Worm (Caenorhabditis elegans) whole organism, L4 larva: ENCODE results near the gene Y48C3A.14.

Experiments used
- F10B5.3 ChIP-seq: sonication (generic microtip); optimal IDR thresholded peaks from 2 replicates; lab custom pipeline; 2016; ENCODE audit warnings: mild to moderate bottlenecking, missing genetic modification characterization, missing compliant biosample characterization
- F49E8.2 ChIP-seq: sonication (generic microtip); optimal IDR thresholded peaks from 2 replicates; lab custom pipeline; 2016; ENCODE audit warnings: missing compliant biosample characterization, mild to moderate bottlenecking, missing genetic modification characterization, borderline replicate concordance
- Y105C5A.15 ChIP-seq: fragments of 200-800 bp; sonication (Bioruptor generic); IDR thresholded peaks from 2 replicates; pipeline ENCODE4 v1.3.6; 2022; ENCODE audit warnings: missing genetic modification characterization, missing compliant biosample characterization
- Y48G9A.11 ChIP-seq: fragments of 200-800 bp; sonication (Bioruptor generic); IDR thresholded peaks from 2 replicates; pipeline ENCODE4 v1.3.6; 2022; ENCODE audit warnings: missing genetic modification reagents, missing genetic modification characterization, missing compliant biosample characterization
- ZK546.5 ChIP-seq, 2 experiments: sonication (generic microtip); optimal IDR thresholded peaks; 2 replicates each; lab custom pipeline; 2017; ENCODE audit warnings: missing biosample characterization in 2 of 2, missing genetic modification characterization in 2 of 2
- arid-1 ChIP-seq: fragments of 200-800 bp; sonication (Bioruptor generic); conservative IDR thresholded peaks from 2 replicates; pipeline ENCODE4 v1.3.6; 2022; ENCODE audit warnings: missing genetic modification reagents, missing genetic modification characterization, missing compliant biosample characterization
- attf-4 ChIP-seq: sonication (generic microtip); optimal IDR thresholded peaks from 3 replicates; lab custom pipeline; 2017; ENCODE audit warnings: missing biosample characterization, missing genetic modification characterization
- ces-1 ChIP-seq: fragments of 150-350 bp; sonication (generic microtip); optimal IDR thresholded peaks from 4 replicates; lab custom pipeline; 2014; ENCODE audit warnings: missing biosample characterization, missing genetic modification reagents, missing genetic modification characterization
- daf-16 ChIP-seq, 3 experiments: sonication (generic microtip); optimal IDR thresholded peaks; 2 replicates each; lab custom pipeline; 2016 to 2017; ENCODE audit warnings: missing genetic modification characterization in 3 of 3, missing genetic modification reagents in 3 of 3, mild to moderate bottlenecking in 2 of 3, missing compliant biosample characterization in 2 of 3, missing biosample characterization in 1 of 3, moderate library complexity in 1 of 3
- dve-1 ChIP-seq: sonication (generic microtip); optimal IDR thresholded peaks from 2 replicates; lab custom pipeline; 2017; ENCODE audit warnings: antibody characterized with exemption, mild to moderate bottlenecking, missing genetic modification characterization, missing compliant biosample characterization; ENCODE audit not compliant: insufficient read depth
- egl-43 ChIP-seq: fragments of 200-800 bp; sonication (Bioruptor generic); IDR thresholded peaks from 2 replicates; pipeline ENCODE4 v1.3.6; 2022; ENCODE audit warnings: missing genetic modification reagents, missing genetic modification characterization, missing compliant biosample characterization
- gei-8 ChIP-seq: fragments of 200-800 bp; sonication (Bioruptor generic); optimal IDR thresholded peaks from 2 replicates; lab custom pipeline; 2018; ENCODE audit warnings: mild to moderate bottlenecking, missing genetic modification characterization, missing compliant biosample characterization
- hif-1 ChIP-seq, 2 experiments: sonication (generic microtip); optimal IDR thresholded peaks; 2 replicates each; lab custom pipeline; 2016 to 2017; ENCODE audit warnings: missing compliant biosample characterization in 2 of 2, missing genetic modification characterization in 2 of 2, missing genetic modification reagents in 2 of 2, missing genotype in 2 of 2, mild to moderate bottlenecking in 1 of 2
- hlh-30 ChIP-seq: sonication (generic microtip); optimal IDR thresholded peaks from 2 replicates; lab custom pipeline; 2017; ENCODE audit warnings: antibody characterized with exemption, mild to moderate bottlenecking, missing genetic modification characterization, missing compliant biosample characterization; ENCODE audit not compliant: insufficient read depth
- jun-1 ChIP-seq: fragments of 150-350 bp; optimal IDR thresholded peaks from 2 replicates; lab custom pipeline; 2014; ENCODE audit warnings: missing biosample characterization, missing genetic modification reagents, missing genetic modification characterization
- lim-7 ChIP-seq: fragments of 200-800 bp; sonication (Bioruptor generic); IDR thresholded peaks from 2 replicates; pipeline ENCODE4 v1.3.6; 2022; ENCODE audit warnings: missing genetic modification characterization, missing compliant biosample characterization
- lin-15B ChIP-seq: fragments of 150-350 bp; sonication (generic microtip); optimal IDR thresholded peaks from 3 replicates; lab custom pipeline; 2014; ENCODE audit warnings: missing biosample characterization, missing genetic modification characterization
- lin-29 ChIP-seq: fragments of 200-800 bp; sonication (Bioruptor generic); IDR thresholded peaks from 2 replicates; pipeline ENCODE4 v1.3.6; 2022; ENCODE audit warnings: missing genetic modification reagents, missing genetic modification characterization, missing compliant biosample characterization
- lin-38 ChIP-seq: fragments of 200-800 bp; sonication (Bioruptor generic); IDR thresholded peaks from 2 replicates; pipeline ENCODE4 v1.3.6; 2022; ENCODE audit warnings: missing genetic modification reagents, missing genetic modification characterization, missing compliant biosample characterization
- lsy-2 ChIP-seq, 2 experiments: fragments of 150-350 bp in 1 of 2; sonication (generic microtip) in 1 of 2; optimal IDR thresholded peaks; 2 replicates each; lab custom pipeline; 2014 to 2017; ENCODE audit warnings: missing biosample characterization in 2 of 2, missing genetic modification characterization in 2 of 2
- madf-5 ChIP-seq, 2 experiments: fragments of 200-800 bp; sonication (Bioruptor generic); IDR thresholded peaks; 2 replicates each; pipeline ENCODE4 v1.3.6; 2022; ENCODE audit warnings: missing compliant biosample characterization in 2 of 2, missing genetic modification characterization in 2 of 2
- mdl-1 ChIP-seq, 2 experiments: fragments of 150-350 bp in 1 of 2; sonication (generic microtip) in 1 of 2; optimal IDR thresholded peaks; 2 replicates each; lab custom pipeline; 2014 to 2017; ENCODE audit warnings: missing biosample characterization in 2 of 2, missing genetic modification characterization in 2 of 2
- mep-1 ChIP-seq: fragments of 150-350 bp; sonication (generic microtip); optimal IDR thresholded peaks from 3 replicates; lab custom pipeline; 2014; ENCODE audit warnings: missing biosample characterization, missing genetic modification characterization
- mes-2 ChIP-seq: sonication (generic microtip); optimal IDR thresholded peaks from 2 replicates; lab custom pipeline; 2016; ENCODE audit warnings: missing genotype, mild to moderate bottlenecking, missing genetic modification characterization, missing compliant biosample characterization; ENCODE audit not compliant: poor library complexity, severe bottlenecking
- nhr-11 ChIP-seq: fragments of 150-350 bp; optimal IDR thresholded peaks from 2 replicates; lab custom pipeline; 2014; ENCODE audit warnings: missing biosample characterization, missing genetic modification characterization
- nhr-111 ChIP-seq: fragments of 200-800 bp; sonication (Bioruptor generic); optimal IDR thresholded peaks from 2 replicates; lab custom pipeline; 2018; ENCODE audit warnings: mild to moderate bottlenecking, missing genetic modification characterization, missing compliant biosample characterization
- nhr-237 ChIP-seq: sonication (generic microtip); optimal IDR thresholded peaks from 2 replicates; lab custom pipeline; 2017; ENCODE audit warnings: missing biosample characterization, missing genetic modification characterization
- nhr-25 ChIP-seq: sonication (generic microtip); optimal IDR thresholded peaks from 2 replicates; lab custom pipeline; 2017; ENCODE audit warnings: missing genetic modification characterization, mild to moderate bottlenecking, missing compliant biosample characterization, antibody characterized with exemption, moderate library complexity, borderline replicate concordance; ENCODE audit not compliant: insufficient read depth
- pqm-1 ChIP-seq: sonication (generic microtip); optimal IDR thresholded peaks from 2 replicates; lab custom pipeline; 2017; ENCODE audit warnings: missing biosample characterization, missing genetic modification characterization
- sdz-12 ChIP-seq: fragments of 200-800 bp; sonication (Bioruptor generic); optimal IDR thresholded peaks from 2 replicates; lab custom pipeline; 2018; ENCODE audit warnings: mild to moderate bottlenecking, missing genetic modification characterization, missing compliant biosample characterization
- skn-1 ChIP-seq: fragments of 150-350 bp; optimal IDR thresholded peaks from 2 replicates; lab custom pipeline; 2014; ENCODE audit warnings: missing biosample characterization, missing genetic modification characterization
- spr-1 ChIP-seq: sonication (generic microtip); optimal IDR thresholded peaks from 2 replicates; lab custom pipeline; 2016; ENCODE audit warnings: mild to moderate bottlenecking, missing genetic modification characterization, missing compliant biosample characterization
- tra-1 ChIP-seq: fragments of 200-800 bp; sonication (Bioruptor generic); IDR thresholded peaks from 2 replicates; pipeline ENCODE4 v1.3.6; 2022; ENCODE audit warnings: missing genetic modification reagents, missing genetic modification characterization, missing compliant biosample characterization
- unc-130 ChIP-seq: sonication (generic microtip); optimal IDR thresholded peaks from 2 replicates; lab custom pipeline; 2016; ENCODE audit warnings: missing genetic modification reagents, missing genetic modification characterization, missing compliant biosample characterization
- unc-62 ChIP-seq, 3 experiments: fragments of 150-350 bp in 1 of 3; sonication (generic microtip); optimal IDR thresholded peaks in 2 of 3; peaks in 1 of 3; 1 replicate in 1 of 3; 2 replicates in 2 of 3; lab custom pipeline; 2014 to 2017; ENCODE audit warnings: missing biosample characterization in 3 of 3, missing genetic modification characterization in 3 of 3, missing genetic modification reagents in 3 of 3, missing genotype in 1 of 3
- zfp-2 ChIP-seq: sonication (generic microtip); optimal IDR thresholded peaks from 2 replicates; lab custom pipeline; 2016; ENCODE audit warnings: mild to moderate bottlenecking, missing genetic modification characterization, missing compliant biosample characterization
- zfp-3 ChIP-seq: fragments of 200-800 bp; sonication (Bioruptor generic); conservative IDR thresholded peaks from 2 replicates; pipeline ENCODE4 v1.3.6; 2022; ENCODE audit warnings: missing genetic modification reagents, missing genetic modification characterization, missing compliant biosample characterization
- zip-11 ChIP-seq: fragments of 200-800 bp; sonication (Bioruptor generic); IDR thresholded peaks from 2 replicates; pipeline ENCODE4 v1.3.6; 2022; ENCODE audit warnings: missing genetic modification characterization, missing compliant biosample characterization
- zip-2 ChIP-seq: fragments of 150-350 bp; optimal IDR thresholded peaks from 2 replicates; lab custom pipeline; 2014; ENCODE audit warnings: missing biosample characterization, missing genetic modification characterization

Gene Y48C3A.14

DNA sequence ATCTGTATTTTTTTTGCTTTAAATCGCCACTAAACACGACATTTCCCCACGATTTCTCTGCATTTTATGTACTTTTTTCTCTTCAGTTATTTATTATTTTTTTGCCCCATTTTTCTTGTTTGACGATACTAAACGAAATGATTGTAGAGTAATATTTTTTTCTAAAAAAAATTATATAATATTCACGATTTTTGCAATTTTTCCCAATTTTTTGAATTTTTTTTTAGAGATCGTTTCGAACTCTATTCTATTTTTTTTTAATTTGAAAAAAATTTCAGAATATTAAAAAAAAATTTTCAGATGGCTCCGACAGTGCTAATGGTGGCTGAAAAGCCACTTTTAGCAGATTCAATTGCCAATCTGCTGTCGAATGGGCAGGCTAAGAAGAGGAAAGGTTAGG, at the start of gene Y48C3A.14:
Y48C3A.14 (plus strand) TSS at position 301 of the 400 bp plus-strand sequence.
- TF ChIP-seq tra-1 (GFP tag; lab: Robert Waterston, UW), result no peak
- TF ChIP-seq zfp-2 (tag; lab: Kevin White, UChicago), result no peak
- no peak for TF ChIP-seq nhr-111 (GFP tag; lab: Kevin White, UChicago)
- TF ChIP-seq nhr-237, result no peak
- no peak for TF ChIP-seq hif-1 (tag; optimal IDR thresholded peaks at IDR 0.05; lab: Kevin White, UChicago)
- no peak for TF ChIP-seq gei-8
- TF ChIP-seq zfp-3 (GFP tag; lab: Robert Waterston, UW), result no peak
- no peak for TF ChIP-seq lin-15B (tag; lab: Kevin White, UChicago)
- no peak for TF ChIP-seq attf-4 (tag; lab: Kevin White, UChicago)
- TF ChIP-seq F10B5.3 (tag; lab: Kevin White, UChicago), result no peak
- TF ChIP-seq skn-1, result no peak
- TF ChIP-seq, all 104 proteins: peak for 0

DNA sequence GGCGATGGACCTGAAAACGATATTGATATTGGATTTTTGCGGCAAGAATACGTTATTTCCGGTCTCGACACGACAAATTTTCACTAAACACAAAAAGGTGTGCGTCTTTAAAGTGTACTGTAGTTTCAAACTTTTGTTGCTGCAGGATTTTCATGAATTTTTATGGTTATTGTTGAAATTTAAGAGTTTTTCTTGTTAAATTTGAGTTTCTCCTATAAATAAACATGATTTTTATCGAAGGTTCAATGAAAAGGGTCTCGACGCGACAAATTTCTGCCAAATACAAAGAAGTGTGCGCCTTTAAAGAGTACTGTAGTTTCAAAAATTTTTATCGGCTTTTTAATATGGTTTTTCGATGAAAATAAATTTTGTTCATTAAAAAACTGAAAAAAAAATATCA, 49.6 kb upstream of the Y48C3A.14 start:
- TF ChIP-seq lin-38, result no peak
- TF ChIP-seq Y48G9A.11, result 0 out of 2 replicates have a peak, but pooled peaks have one; percentile 7
- TF ChIP-seq, all 104 proteins: peak for 1

DNA sequence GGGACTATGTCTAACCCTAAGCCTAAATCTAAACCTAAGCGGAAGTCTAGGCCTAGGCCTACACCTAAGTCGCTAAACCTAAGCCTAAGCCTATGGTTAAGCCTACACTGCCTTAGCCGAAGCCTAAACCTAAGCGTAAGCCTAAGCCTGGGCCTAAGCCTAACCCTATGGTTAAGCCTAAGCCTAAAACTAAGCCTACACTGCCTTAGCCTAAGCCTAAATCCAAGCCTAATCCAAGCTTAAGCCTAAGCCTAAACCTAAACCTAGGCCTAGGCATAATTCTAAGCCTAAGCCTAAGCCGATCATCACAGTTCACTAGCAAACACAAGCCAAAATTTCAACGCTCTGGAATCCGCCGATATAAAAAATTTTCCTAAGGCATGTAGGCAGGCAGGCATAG, 48.2 kb upstream of the Y48C3A.14 start:
- TF ChIP-seq nhr-25 (tag; lab: Kevin White, UChicago) (no peak), daf-16 (GFP tag; optimal IDR thresholded peaks at IDR 0.05; lab: Kevin White, UChicago) (no peak), daf-16 (tag; optimal IDR thresholded peaks at IDR 0.05; lab: Kevin White, UChicago) (no peak), zip-11 (GFP tag; lab: Robert Waterston, UW) (no peak), lim-7 (GFP tag; lab: Robert Waterston, UW) (no peak), lin-38 (no peak), hlh-30 (tag; lab: Kevin White, UChicago) (no peak), F49E8.2 (tag; lab: Kevin White, UChicago) (no peak), sdz-12 (GFP tag; lab: Kevin White, UChicago) (no peak), ZK546.5 (tag; optimal IDR thresholded peaks at IDR 0.05; lab: Kevin White, UChicago) (no peak), mes-2 (tag; lab: Kevin White, UChicago) (no peak), unc-62 (GFP tag; optimal IDR thresholded peaks at IDR 0.05 in 1 of 2; lab: Kevin White, UChicago) (no peak), unc-62 (tag; optimal IDR thresholded peaks at IDR 0.05; lab: Kevin White, UChicago) (no peak), Y105C5A.15 (GFP tag; lab: Robert Waterston, UW) (no peak)

DNA sequence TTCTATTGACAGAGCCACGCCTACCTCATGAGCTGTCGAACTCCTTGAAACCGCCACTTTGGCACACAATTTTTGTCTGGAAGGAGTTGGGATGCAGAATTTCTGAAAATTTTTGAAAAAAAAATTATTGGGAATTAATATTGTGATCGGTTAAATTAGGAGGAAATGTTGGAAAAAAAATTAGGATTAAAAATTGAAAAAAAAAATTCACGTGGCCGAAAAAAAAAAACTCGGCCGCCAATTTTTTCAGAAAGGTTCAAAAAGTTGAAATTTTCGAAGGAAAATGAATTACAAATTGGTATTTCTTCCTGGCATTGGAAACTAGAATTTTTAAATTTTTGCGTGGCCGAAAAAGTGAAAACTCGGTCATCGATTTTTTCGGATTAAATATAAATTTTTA, 33.5 kb upstream of the Y48C3A.14 start, which contains the start of gene dmsr-3:
dmsr-3 (minus strand) TSS at position 101 of the 400 bp plus-strand sequence.
- no peak for TF ChIP-seq F49E8.2 (tag; lab: Kevin White, UChicago)
- TF ChIP-seq sdz-12 (GFP tag; lab: Kevin White, UChicago), result no peak
- TF ChIP-seq pqm-1 (tag; lab: Kevin White, UChicago), result no peak
- no peak for TF ChIP-seq spr-1 (tag; lab: Kevin White, UChicago)
- TF ChIP-seq F10B5.3 (tag; lab: Kevin White, UChicago), result no peak

DNA sequence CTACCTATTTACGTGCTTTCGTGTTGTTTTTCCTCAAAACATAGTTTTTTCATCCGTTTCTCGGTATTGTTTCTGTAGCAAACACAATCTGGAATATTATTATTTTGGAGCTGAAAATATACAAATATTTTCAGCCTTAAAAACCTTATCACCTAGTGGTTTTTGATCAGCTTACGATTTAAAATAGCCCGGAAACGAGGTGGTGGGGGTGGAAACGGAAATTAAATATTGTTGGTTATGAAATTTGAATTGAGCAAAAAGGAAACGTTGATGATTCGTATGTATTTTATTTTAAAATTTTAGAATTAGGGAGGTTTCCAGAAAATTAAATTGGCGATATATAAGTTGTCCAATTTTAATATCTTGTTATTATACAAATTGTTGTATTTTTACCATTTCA, 21.8 kb upstream of the Y48C3A.14 start:
- TF ChIP-seq unc-62 (GFP tag; optimal IDR thresholded peaks at IDR 0.05 in 1 of 2; lab: Kevin White, UChicago) (peak in 1 of 2 experiments; percentile 91), unc-62 (tag; optimal IDR thresholded peaks at IDR 0.05; lab: Kevin White, UChicago) (no peak), egl-43 (GFP tag; lab: Robert Waterston, UW) (no peak)

DNA sequence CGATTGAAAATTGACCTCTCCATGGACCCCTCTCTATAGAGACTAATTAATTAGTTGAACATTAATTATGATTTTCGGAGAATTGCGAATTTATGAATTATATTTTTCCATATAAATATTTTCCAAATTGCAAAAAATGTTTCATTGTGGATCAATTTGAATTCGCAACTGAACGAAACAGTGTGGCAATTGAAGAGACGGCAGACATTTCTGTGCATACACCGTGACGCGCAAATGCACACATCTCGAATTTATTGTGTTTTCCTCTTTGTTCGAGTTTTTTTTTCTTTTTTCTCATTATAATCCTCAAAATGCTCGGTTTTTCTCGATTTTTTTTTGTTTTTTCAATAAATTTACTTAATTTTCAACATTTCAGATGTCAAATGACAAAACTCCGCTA, 20.3 kb upstream of the Y48C3A.14 start, which contains the start of gene Y48C3A.20:
Y48C3A.20 (plus strand) TSS at position 377 of the 400 bp plus-strand sequence.
- no peak for TF ChIP-seq pqm-1 (tag; lab: Kevin White, UChicago)
- no peak for TF ChIP-seq arid-1
- TF ChIP-seq lsy-2 (tag; optimal IDR thresholded peaks at IDR 0.05; lab: Kevin White, UChicago), result peak in 1 of 2 experiments; percentile 87
- TF ChIP-seq lin-29, result no peak
- TF ChIP-seq madf-5 (GFP tag; IDR thresholded peaks at IDR 0.05; lab: Robert Waterston, UW), result no peak
- TF ChIP-seq zip-2 (tag; lab: Kevin White, UChicago), result no peak
- peak; percentile 73 for TF ChIP-seq mep-1 (tag; lab: Kevin White, UChicago)
- TF ChIP-seq mdl-1 (tag; optimal IDR thresholded peaks at IDR 0.05; lab: Kevin White, UChicago), result no peak
- 0 out of 2 replicates have a peak, but pooled peaks have one; percentile 41 for TF ChIP-seq Y48G9A.11
- no peak for TF ChIP-seq F49E8.2 (tag; lab: Kevin White, UChicago)
- peak; percentile 72 for TF ChIP-seq dve-1 (tag; lab: Kevin White, UChicago)
- no peak for TF ChIP-seq jun-1 (tag; lab: Kevin White, UChicago)
- no peak for TF ChIP-seq ces-1 (GFP tag; lab: Kevin White, UChicago)
- TF ChIP-seq unc-130 (GFP tag; lab: Kevin White, UChicago), result peak; percentile 23
- TF ChIP-seq nhr-11, result no peak
